Fruit fly (Drosophila melanogaster): Measurements from ENCODE around the gene CG15386.

Gene CG15386

dm6 chr2L:2177969-2178809 lies 38.9 kb downstream of the CG15386 start, which contains the start of gene aop:
Gene aop, minus strand, starts transcription at chr2L:2178754.
- TF ChIP-seq wdn (GFP tag; IDR thresholded peaks at IDR 0.05) = no peak
- no peak for TF ChIP-seq CG2120 (GFP tag; optimal IDR thresholded peaks at IDR 0.05)
- TF ChIP-seq CG3065 (GFP tag; optimal IDR thresholded peaks at IDR 0.05) = no peak
- TF ChIP-seq CG16779 (GFP tag; IDR thresholded peaks at IDR 0.05) = no peak
- 0 out of 2 replicates have a peak, but pooled peaks have one; percentile 23 for TF ChIP-seq crol (GFP tag; IDR thresholded peaks at IDR 0.05)
- no peak for TF ChIP-seq CG10209 (GFP tag; optimal IDR thresholded peaks at IDR 0.05)
- TF ChIP-seq Dll (GFP tag; IDR thresholded peaks at IDR 0.05; ENCODE audit: partially characterized antibody) = 0 out of 4 replicates have a peak, but pooled peaks have one; percentile 22
- peak in 1 of 2 experiments; percentile 77 for TF ChIP-seq tll (GFP tag; optimal IDR thresholded peaks at IDR 0.05)
- TF ChIP-seq Chrac-16 (GFP tag; optimal IDR thresholded peaks at IDR 0.05) = no peak
- TF ChIP-seq repo (GFP tag; optimal IDR thresholded peaks at IDR 0.05) = no peak
- TF ChIP-seq Dip3 (GFP tag; optimal IDR thresholded peaks at IDR 0.05) = no peak
- no peak for TF ChIP-seq CG31224 (GFP tag; IDR thresholded peaks at IDR 0.05)
- no peak for TF ChIP-seq salm (tag; optimal IDR thresholded peaks at IDR 0.05)
- no peak for TF ChIP-seq org-1 (GFP tag; optimal IDR thresholded peaks at IDR 0.05)
- TF ChIP-seq E2f1 (GFP tag; IDR thresholded peaks at IDR 0.05) = no peak
- TF ChIP-seq CG16863 (GFP tag; optimal IDR thresholded peaks at IDR 0.05) = peak; percentile 16
- no peak for TF ChIP-seq pho (GFP tag; optimal IDR thresholded peaks at IDR 0.05)
- TF ChIP-seq knrl (GFP tag; IDR thresholded peaks at IDR 0.05; ENCODE audit: partially characterized antibody) = 0 out of 3 replicates have a peak, but pooled peaks have one; percentile 16
- TF ChIP-seq CG15696 (tag; optimal IDR thresholded peaks at IDR 0.05) = peak; percentile 18
- no peak for TF ChIP-seq CG13123 (GFP tag; optimal IDR thresholded peaks at IDR 0.05)
- peak; percentile 38 for TF ChIP-seq CrebB (tag; optimal IDR thresholded peaks at IDR 0.05)
- peak; percentile 25 for TF ChIP-seq CG15601 (tag; optimal IDR thresholded peaks at IDR 0.05)
- TF ChIP-seq Spps (tag; optimal IDR thresholded peaks at IDR 0.05) = peak; percentile 39
- TF ChIP-seq CG5953 (GFP tag; IDR thresholded peaks at IDR 0.05) = no peak
- TF ChIP-seq Deaf1 (tag; optimal IDR thresholded peaks at IDR 0.05) = peak; percentile 88
- no peak for TF ChIP-seq CG6272 (GFP tag; IDR thresholded peaks at IDR 0.05)
- TF ChIP-seq HmgZ (tag; optimal IDR thresholded peaks at IDR 0.05) = peak; percentile 52
- no peak for TF ChIP-seq sima (GFP tag; optimal IDR thresholded peaks at IDR 0.05)
- 0 out of 3 replicates have a peak, but pooled peaks have one; percentile 48 for TF ChIP-seq zfh1 (GFP tag; IDR thresholded peaks at IDR 0.05)
- no peak for TF ChIP-seq cas (GFP tag; IDR thresholded peaks at IDR 0.05)
- no peak for TF ChIP-seq CG17568 (GFP tag; optimal IDR thresholded peaks at IDR 0.05)
- TF ChIP-seq CG14014 (GFP tag; IDR thresholded peaks at IDR 0.05) = 0 out of 2 replicates have a peak, but pooled peaks have one; percentile 5
- TF ChIP-seq abd-A (tag; optimal IDR thresholded peaks at IDR 0.05) = peak; percentile 57
- TF ChIP-seq CG1647 (GFP tag; optimal IDR thresholded peaks at IDR 0.05) = peak; percentile 50
- no peak for TF ChIP-seq CG4730 (GFP tag; IDR thresholded peaks at IDR 0.05)
- TF ChIP-seq Rfx (GFP tag; IDR thresholded peaks at IDR 0.05) = peak; percentile 38; the same call in 1 of the 2 replicates
- TF ChIP-seq Sox102F (GFP tag; optimal IDR thresholded peaks at IDR 0.05) = no peak
- TF ChIP-seq CG10431 (GFP tag; optimal IDR thresholded peaks at IDR 0.05) = peak; percentile 14
- TF ChIP-seq dmrt11E (tag; optimal IDR thresholded peaks at IDR 0.05) = peak; percentile 8
- TF ChIP-seq Nf-YA (GFP tag; IDR thresholded peaks at IDR 0.05) = no peak
- TF ChIP-seq CG5180 (GFP tag; optimal IDR thresholded peaks at IDR 0.05) = peak; percentile 95
- peak; percentile 6 for TF ChIP-seq Neu2 (GFP tag; optimal IDR thresholded peaks at IDR 0.05; ENCODE audit: borderline replicate concordance)
- no peak for TF ChIP-seq Dp (GFP tag; optimal IDR thresholded peaks at IDR 0.05)
- no peak for TF ChIP-seq CG30431 (GFP tag; optimal IDR thresholded peaks at IDR 0.05)
- peak; percentile 18 for TF ChIP-seq CG10267 (tag; optimal IDR thresholded peaks at IDR 0.05)
- TF ChIP-seq CG1792 (GFP tag; optimal IDR thresholded peaks at IDR 0.05) = no peak
- TF ChIP-seq odd (GFP tag; optimal IDR thresholded peaks at IDR 0.05) = peak; percentile 53
- no peak for TF ChIP-seq slp2 (GFP tag; optimal IDR thresholded peaks at IDR 0.05)
- no peak for TF ChIP-seq CG30020 (tag; optimal IDR thresholded peaks at IDR 0.05)

Measured in whole organism, embryonic.